Worm (Caenorhabditis elegans) whole organism, L4 larva: ENCODE results near the gene C04H5.7.

Experiments
- F37D6.2 ChIP-seq: sonication (generic microtip); optimal IDR thresholded peaks from 2 replicates; lab custom pipeline; 2016; ENCODE audit warnings: mild to moderate bottlenecking, missing genetic modification characterization, missing compliant biosample characterization
- arid-1 ChIP-seq: fragments of 200-800 bp; sonication (Bioruptor generic); conservative IDR thresholded peaks from 2 replicates; pipeline ENCODE4 v1.3.6; 2022; ENCODE audit warnings: missing genetic modification reagents, missing genetic modification characterization, missing compliant biosample characterization
- hlh-11 ChIP-seq: fragments of 200-800 bp; sonication (Bioruptor generic); optimal IDR thresholded peaks from 2 replicates; lab custom pipeline; 2018; ENCODE audit warnings: mild to moderate bottlenecking, missing genetic modification characterization, missing compliant biosample characterization
- lin-13 ChIP-seq: fragments of 150-350 bp; optimal IDR thresholded peaks from 2 replicates; lab custom pipeline; 2014; ENCODE audit warnings: missing biosample characterization, missing genetic modification reagents, missing genetic modification characterization
- sdz-12 ChIP-seq: fragments of 200-800 bp; sonication (Bioruptor generic); optimal IDR thresholded peaks from 2 replicates; lab custom pipeline; 2018; ENCODE audit warnings: mild to moderate bottlenecking, missing genetic modification characterization, missing compliant biosample characterization

DNA sequence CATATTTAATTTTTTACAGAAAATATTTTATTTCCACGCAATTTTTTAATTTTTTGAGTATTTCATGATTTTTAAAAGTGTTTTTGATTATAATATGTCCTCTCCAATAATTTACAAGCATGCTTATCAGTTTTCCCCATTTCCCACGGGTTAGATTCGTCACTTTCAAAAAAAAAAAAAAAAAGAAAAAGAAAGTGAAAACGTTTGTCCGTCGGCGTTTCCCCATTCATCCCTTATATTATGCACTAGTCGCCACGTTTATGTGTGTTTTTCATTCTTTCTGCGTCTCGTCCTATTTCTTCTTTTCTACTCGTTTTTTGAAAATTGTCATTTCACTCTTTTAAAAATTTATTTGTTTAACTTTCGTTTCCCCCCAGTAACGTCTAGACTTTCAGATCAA lies 48.3 kb upstream of the C04H5.7 start, which contains the start of gene vnut-1:
- TF ChIP-seq F37D6.2, result no peak
- peak; percentile 32 for TF ChIP-seq hlh-11 (tag; lab: Kevin White, UChicago)
- TF ChIP-seq sdz-12 (GFP tag; lab: Kevin White, UChicago), result no peak
- no peak for TF ChIP-seq lin-13 (GFP tag; lab: Kevin White, UChicago)
- no peak for TF ChIP-seq arid-1 (GFP tag; lab: Robert Waterston, UW)
